Fruit fly (Drosophila melanogaster) whole organism, embryonic: ENCODE results near the gene CG2681.

ENCODE experiments used
- BEAF-32 ChIP-seq: fragments of 200-800 bp; sonication (Bioruptor generic); optimal IDR thresholded peaks from 3 replicates; lab custom pipeline; 2017; ENCODE audit warnings: missing biosample characterization, missing genetic modification characterization, mild to moderate bottlenecking, moderate library complexity, missing genetic modification reagents
- Blimp-1 ChIP-seq: fragments of 200-800 bp; sonication (Bioruptor generic); optimal IDR thresholded peaks from 3 replicates; lab custom pipeline; 2018; ENCODE audit warnings: missing biosample characterization, missing genetic modification characterization, mild to moderate bottlenecking, moderate library complexity, missing genetic modification reagents
- CG10147 ChIP-seq: fragments of 200-800 bp; sonication (Bioruptor generic); optimal IDR thresholded peaks from 2 replicates; lab custom pipeline; 2019; ENCODE audit warnings: missing biosample characterization, mild to moderate bottlenecking, missing genetic modification characterization, moderate library complexity
- CG10654 ChIP-seq: fragments of 200-800 bp; sonication (Bioruptor generic); optimal IDR thresholded peaks from 2 replicates; lab custom pipeline; 2016; ENCODE audit warnings: missing biosample characterization, missing genetic modification characterization
- CG10959 ChIP-seq: fragments of 200-800 bp; sonication (Bioruptor generic); IDR thresholded peaks from 2 replicates; pipeline ENCODE4 v1.3.6; 2022; ENCODE audit warnings: missing biosample characterization, missing genetic modification characterization
- CG11247 ChIP-seq: fragments of 200-800 bp; sonication (Bioruptor generic); IDR thresholded peaks from 2 replicates; pipeline ENCODE4 v1.3.6; 2022; ENCODE audit warnings: missing biosample characterization, missing genetic modification characterization
- CG12219 ChIP-seq: fragments of 200-800 bp; sonication (Bioruptor generic); optimal IDR thresholded peaks from 3 replicates; lab custom pipeline; 2018; ENCODE audit warnings: missing biosample characterization, mild to moderate bottlenecking, missing genetic modification characterization
- CG12391 ChIP-seq: fragments of 200-800 bp; sonication (Bioruptor generic); optimal IDR thresholded peaks from 3 replicates; lab custom pipeline; 2018; ENCODE audit warnings: missing biosample characterization, mild to moderate bottlenecking, missing genetic modification characterization, moderate library complexity
- CG15073 ChIP-seq: fragments of 200-800 bp; sonication (Bioruptor generic); optimal IDR thresholded peaks from 2 replicates; lab custom pipeline; 2016; ENCODE audit warnings: missing biosample characterization, missing genetic modification characterization
- CG1602 ChIP-seq: fragments of 200-800 bp; sonication (Bioruptor generic); optimal IDR thresholded peaks from 3 replicates; lab custom pipeline; 2016; ENCODE audit warnings: missing biosample characterization, missing genetic modification characterization
- CG1603 ChIP-seq: fragments of 200-800 bp; sonication (Bioruptor generic); optimal IDR thresholded peaks from 2 replicates; lab custom pipeline; 2019; ENCODE audit warnings: missing biosample characterization, mild to moderate bottlenecking, missing genetic modification characterization, moderate library complexity
- CG16779 ChIP-seq: fragments of 200-800 bp; sonication (Bioruptor generic); IDR thresholded peaks from 2 replicates; pipeline ENCODE4 v1.3.6; 2022; ENCODE audit warnings: missing biosample characterization, missing genetic modification characterization
- CG17328 ChIP-seq: fragments of 200-800 bp; sonication (Bioruptor generic); IDR thresholded peaks from 2 replicates; pipeline ENCODE4 v1.3.6; 2022; ENCODE audit warnings: missing biosample characterization, missing genetic modification characterization
- CG2120 ChIP-seq: fragments of 200-800 bp; sonication (Bioruptor generic); optimal IDR thresholded peaks from 3 replicates; lab custom pipeline; 2016; ENCODE audit warnings: missing biosample characterization, missing genetic modification characterization
- CG31388 ChIP-seq: fragments of 200-800 bp; sonication (Bioruptor generic); optimal IDR thresholded peaks from 2 replicates; lab custom pipeline; 2016; ENCODE audit warnings: missing biosample characterization, missing genetic modification characterization
- CG3726 ChIP-seq: fragments of 200-800 bp; sonication (Bioruptor generic); IDR thresholded peaks from 3 replicates; pipeline ENCODE4, ENCODE4 v1.3.6; 2022; ENCODE audit warnings: missing biosample characterization, missing genetic modification characterization
- CG6175 ChIP-seq: fragments of 200-800 bp; sonication (Bioruptor generic); IDR thresholded peaks from 3 replicates; pipeline ENCODE4 v1.3.6; 2022; ENCODE audit warnings: missing biosample characterization, missing genetic modification characterization
- CG6791 ChIP-seq: fragments of 200-800 bp; sonication (Bioruptor generic); IDR thresholded peaks from 3 replicates; pipeline ENCODE4 v1.3.6; 2022; ENCODE audit warnings: missing biosample characterization, missing genetic modification characterization; ENCODE audit not compliant: partially characterized antibody
- CG7963 ChIP-seq: fragments of 200-800 bp; sonication (Bioruptor generic); IDR thresholded peaks from 3 replicates; pipeline ENCODE4 v1.3.6; 2022; ENCODE audit warnings: missing biosample characterization, missing genetic modification characterization; ENCODE audit not compliant: partially characterized antibody
- CoRest ChIP-seq: fragments of 200-800 bp; sonication (Bioruptor generic); optimal IDR thresholded peaks from 3 replicates; lab custom pipeline; 2018; ENCODE audit warnings: missing biosample characterization, mild to moderate bottlenecking, missing genetic modification characterization, moderate library complexity
- Dek ChIP-seq: fragments of 200-800 bp; sonication (Bioruptor generic); optimal IDR thresholded peaks from 3 replicates; lab custom pipeline; 2019; ENCODE audit warnings: missing biosample characterization, mild to moderate bottlenecking, missing genetic modification characterization, moderate library complexity
- Doc3 ChIP-seq: fragments of 200-800 bp; sonication (Bioruptor generic); IDR thresholded peaks from 3 replicates; pipeline ENCODE4 v1.3.6; 2022; ENCODE audit warnings: missing biosample characterization, missing genetic modification characterization; ENCODE audit not compliant: partially characterized antibody
- ERR ChIP-seq: fragments of 200-800 bp; sonication (Bioruptor generic); optimal IDR thresholded peaks from 2 replicates; lab custom pipeline; 2016; ENCODE audit warnings: missing biosample characterization, missing genetic modification characterization
- Eip74EF ChIP-seq, 2 experiments: fragments of 200-800 bp in 1 of 2; fragments of >200 bp in 1 of 2; sonication (Bioruptor generic) in 1 of 2; optimal IDR thresholded peaks; 2 replicates each; lab custom pipeline; 2017 to 2019; ENCODE audit warnings: missing biosample characterization in 2 of 2, missing genetic modification characterization in 2 of 2, mild to moderate bottlenecking in 1 of 2, moderate library complexity in 1 of 2
- Fer2 ChIP-seq: fragments of 200-800 bp; sonication (Bioruptor generic); optimal IDR thresholded peaks from 2 replicates; lab custom pipeline; 2018; ENCODE audit warnings: missing biosample characterization, mild to moderate bottlenecking, missing genetic modification characterization, moderate library complexity
- HmgZ ChIP-seq: fragments of 200-800 bp; sonication (Bioruptor generic); optimal IDR thresholded peaks from 2 replicates; lab custom pipeline; 2018; ENCODE audit warnings: missing biosample characterization, mild to moderate bottlenecking, missing genetic modification characterization
- Hmr ChIP-seq: fragments of 200-800 bp; sonication (Bioruptor generic); optimal IDR thresholded peaks from 3 replicates; lab custom pipeline; 2017; ENCODE audit warnings: mild to moderate bottlenecking, missing biosample characterization, missing genetic modification reagents, missing genetic modification characterization
- Hmx ChIP-seq: fragments of 200-800 bp; sonication (Bioruptor generic); optimal IDR thresholded peaks from 2 replicates; lab custom pipeline; 2016; ENCODE audit warnings: missing biosample characterization, missing genetic modification characterization
- Hr39 ChIP-seq: fragments of >200 bp; optimal IDR thresholded peaks from 2 replicates; lab custom pipeline; 2017
- Hr78 ChIP-seq, 2 experiments: fragments of 200-800 bp in 1 of 2; fragments of >200 bp in 1 of 2; sonication (Bioruptor generic) in 1 of 2; optimal IDR thresholded peaks; 2 replicates each; lab custom pipeline; 2017 to 2019; ENCODE audit warnings: missing biosample characterization in 2 of 2, missing genetic modification characterization in 2 of 2, mild to moderate bottlenecking in 1 of 2, moderate library complexity in 1 of 2
- Med ChIP-seq: fragments of 200-800 bp; sonication (Bioruptor generic); peaks from one replicate; lab custom pipeline; 2016; ENCODE audit warnings: missing biosample characterization, missing genetic modification characterization, mild to moderate bottlenecking, inconsistent platforms, moderate library complexity
- Poxn ChIP-seq: fragments of 200-800 bp; sonication (Bioruptor generic); IDR thresholded peaks from 2 replicates; pipeline ENCODE4 v1.3.6; 2022; ENCODE audit warnings: missing biosample characterization, missing genetic modification characterization
- Sry-β ChIP-seq: fragments of 200-800 bp; sonication (Bioruptor generic); optimal IDR thresholded peaks from 2 replicates; lab custom pipeline; 2018; ENCODE audit warnings: missing biosample characterization, mild to moderate bottlenecking, missing genetic modification characterization, moderate library complexity
- Tbp ChIP-seq: fragments of >200 bp; optimal IDR thresholded peaks from 2 replicates; lab custom pipeline; 2018; ENCODE audit warnings: missing biosample characterization, missing genetic modification characterization
- al ChIP-seq: fragments of 200-800 bp; sonication (Bioruptor generic); IDR thresholded peaks from 2 replicates; pipeline ENCODE4 v1.3.6; 2022; ENCODE audit warnings: missing biosample characterization, missing genetic modification characterization
- chn ChIP-seq: fragments of 200-800 bp; sonication (Bioruptor generic); optimal IDR thresholded peaks from 2 replicates; lab custom pipeline; 2016; ENCODE audit warnings: missing biosample characterization, missing genetic modification characterization
- crc ChIP-seq: fragments of 200-800 bp; sonication (Bioruptor generic); optimal IDR thresholded peaks from 2 replicates; lab custom pipeline; 2016; ENCODE audit warnings: missing biosample characterization, missing genetic modification characterization
- da ChIP-seq: fragments of 200-800 bp; sonication (Bioruptor generic); optimal IDR thresholded peaks from 2 replicates; lab custom pipeline; 2016; ENCODE audit warnings: missing biosample characterization, missing genetic modification characterization
- dati ChIP-seq: fragments of 200-800 bp; sonication (Bioruptor generic); IDR thresholded peaks from 2 replicates; pipeline ENCODE4 v1.3.6; 2022; ENCODE audit warnings: missing biosample characterization, missing genetic modification characterization
- dysf ChIP-seq: fragments of 200-800 bp; sonication (Bioruptor generic); IDR thresholded peaks from 3 replicates; pipeline ENCODE4 v1.3.6; 2022; ENCODE audit warnings: missing biosample characterization, missing genetic modification characterization
- eyg ChIP-seq: fragments of 200-800 bp; sonication (Bioruptor generic); optimal IDR thresholded peaks from 3 replicates; lab custom pipeline; 2016; ENCODE audit warnings: missing biosample characterization, missing genetic modification characterization
- hkb ChIP-seq, 2 experiments: fragments of 200-800 bp in 1 of 2; fragments of >200 bp in 1 of 2; sonication (Bioruptor generic) in 1 of 2; IDR thresholded peaks in 1 of 2; optimal IDR thresholded peaks in 1 of 2; 2 replicates each; pipeline versions ENCODE4 v1.3.6 to Lab custom; 2017 to 2022; ENCODE audit warnings: missing biosample characterization in 1 of 2, missing genetic modification characterization in 1 of 2
- jumu ChIP-seq: fragments of 200-800 bp; sonication (Bioruptor generic); optimal IDR thresholded peaks from 3 replicates; lab custom pipeline; 2016; ENCODE audit warnings: missing biosample characterization, missing genetic modification characterization
- luna ChIP-seq: fragments of 200-800 bp; sonication (Bioruptor generic); optimal IDR thresholded peaks from 2 replicates; lab custom pipeline; 2016; ENCODE audit warnings: missing biosample characterization, missing genetic modification characterization
- maf-S ChIP-seq: fragments of 200-800 bp; sonication (Bioruptor generic); optimal IDR thresholded peaks from 2 replicates; lab custom pipeline; 2016; ENCODE audit warnings: missing biosample characterization, missing genetic modification characterization
- pfk ChIP-seq: fragments of 200-800 bp; sonication (Bioruptor generic); optimal IDR thresholded peaks from 2 replicates; lab custom pipeline; 2018; ENCODE audit warnings: missing biosample characterization, mild to moderate bottlenecking, missing genetic modification characterization, moderate library complexity
- ro ChIP-seq: fragments of 200-800 bp; sonication (Bioruptor generic); IDR thresholded peaks from 2 replicates; pipeline ENCODE4 v1.3.6; 2022; ENCODE audit warnings: missing biosample characterization, missing genetic modification characterization
- slbo ChIP-seq: fragments of 200-800 bp; sonication (Bioruptor generic); IDR thresholded peaks from 2 replicates; pipeline ENCODE4 v1.3.6; 2022; ENCODE audit warnings: missing biosample characterization, missing genetic modification characterization
- slou ChIP-seq: fragments of 200-800 bp; sonication (Bioruptor generic); optimal IDR thresholded peaks from 3 replicates; lab custom pipeline; 2016; ENCODE audit warnings: missing biosample characterization, missing genetic modification characterization
- vvl ChIP-seq: fragments of 200-800 bp; sonication (Bioruptor generic); IDR thresholded peaks from 2 replicates; pipeline ENCODE4 v1.3.6; 2022; ENCODE audit warnings: missing biosample characterization, missing genetic modification characterization

The CG2681 gene

DNA sequence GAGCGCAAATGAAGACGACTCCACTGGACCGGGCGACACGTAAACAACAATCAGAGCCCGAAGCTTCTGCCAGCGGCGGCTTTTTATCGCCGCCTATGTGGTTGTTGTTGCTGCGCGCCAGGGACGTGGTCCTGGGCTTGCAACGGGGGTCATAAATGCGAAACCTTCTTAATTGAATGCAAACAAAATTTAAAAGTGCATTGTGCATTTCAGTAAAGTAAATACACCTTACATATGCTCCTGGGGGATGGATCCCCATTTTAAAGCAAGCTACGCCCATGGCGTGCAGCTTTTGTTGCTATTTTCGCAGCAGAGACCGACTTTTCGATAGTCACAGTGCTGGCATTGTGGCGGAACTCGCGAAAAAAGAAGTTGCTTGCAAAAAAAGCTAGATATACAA, 4.8 kb upstream of the CG2681 start, which contains the start of gene Ugalt (continued):
- TF ChIP-seq CG16779 (GFP tag; lab: Robert Waterston, UW): peak; percentile 100
- TF ChIP-seq ro: peak; percentile 100
- peak; percentile 100 for TF ChIP-seq CG17328 (GFP tag; lab: Robert Waterston, UW)
- peak; percentile 99 for TF ChIP-seq Hmx (GFP tag; lab: Kevin White, UChicago)
- TF ChIP-seq CG12391 (tag; lab: Kevin White, UChicago): peak; percentile 100
- TF ChIP-seq BEAF-32: peak; percentile 42
- peak; percentile 100 for TF ChIP-seq CG2120 (GFP tag; lab: Kevin White, UChicago)
- TF ChIP-seq Sry-β: no peak
- TF ChIP-seq pfk (GFP tag; lab: Kevin White, UChicago): peak; percentile 89
- TF ChIP-seq CG10959 (GFP tag; lab: Robert Waterston, UW): peak; percentile 100
- peak; percentile 100 for TF ChIP-seq slbo (GFP tag; lab: Robert Waterston, UW)
- no peak for TF ChIP-seq Doc3
- peak; percentile 35; the same call in 1 of the 3 replicates for TF ChIP-seq CG6791 (GFP tag; lab: Robert Waterston, UW)
- peak; percentile 96 for TF ChIP-seq CG15073
- no peak for TF ChIP-seq CG7963
- TF ChIP-seq jumu (GFP tag; lab: Kevin White, UChicago): peak; percentile 100
- peak; percentile 100 for TF ChIP-seq dysf (GFP tag; lab: Robert Waterston, UW)
- peak; percentile 100 for TF ChIP-seq da
- TF ChIP-seq maf-S (GFP tag; lab: Kevin White, UChicago): peak; percentile 100
- peak; percentile 100 for TF ChIP-seq CG1602 (GFP tag; lab: Kevin White, UChicago)
- peak; percentile 100 for TF ChIP-seq vvl
- peak; percentile 100 for TF ChIP-seq CG6175 (GFP tag; lab: Robert Waterston, UW)
- no peak for TF ChIP-seq Tbp
- TF ChIP-seq Eip74EF (GFP tag; optimal IDR thresholded peaks at IDR 0.05; lab: Kevin White, UChicago): peak in 1 of 2 experiments; percentile 100
- peak; percentile 100 for TF ChIP-seq al (GFP tag; lab: Robert Waterston, UW)
- TF ChIP-seq HmgZ: peak; percentile 100
- TF ChIP-seq Dek (tag; lab: Kevin White, UChicago): peak; percentile 100
- TF ChIP-seq Blimp-1: peak; percentile 100
- peak; percentile 99 for TF ChIP-seq CG1603 (tag; lab: Kevin White, UChicago)
- TF ChIP-seq ERR (GFP tag; lab: Kevin White, UChicago): peak; percentile 100
- peak; percentile 100 for TF ChIP-seq dati
- peak; percentile 100 for TF ChIP-seq CG31388 (GFP tag; lab: Kevin White, UChicago)
- TF ChIP-seq eyg (GFP tag; lab: Kevin White, UChicago): peak; percentile 100
- peak; percentile 100 for TF ChIP-seq CG11247 (GFP tag; lab: Robert Waterston, UW)
- TF ChIP-seq CG10654 (GFP tag; lab: Kevin White, UChicago): peak; percentile 100
- no peak for TF ChIP-seq hkb (optimal IDR thresholded peaks at IDR 0.05; lab: Kevin White, UChicago)
- TF ChIP-seq hkb (GFP tag; IDR thresholded peaks at IDR 0.05; lab: Robert Waterston, UW): peak; percentile 100
- peak; percentile 100 for TF ChIP-seq crc (GFP tag; lab: Kevin White, UChicago)
- TF ChIP-seq slou (GFP tag; lab: Kevin White, UChicago): peak; percentile 100
- TF ChIP-seq luna (GFP tag; lab: Kevin White, UChicago): peak; percentile 100
- peak; percentile 100 for TF ChIP-seq Poxn
- TF ChIP-seq Hr39: no peak
- TF ChIP-seq CoRest (tag; lab: Kevin White, UChicago): peak; percentile 100
- TF ChIP-seq Hmr (GFP tag; lab: Kevin White, UChicago): peak; percentile 100
- peak; percentile 100 for TF ChIP-seq CG3726 (GFP tag; lab: Robert Waterston, UW)
- TF ChIP-seq CG12219 (GFP tag; lab: Kevin White, UChicago): peak; percentile 100
- TF ChIP-seq Med: peak; percentile 100
- peak; percentile 100 for TF ChIP-seq chn (GFP tag; lab: Kevin White, UChicago)
- TF ChIP-seq Hr78 (GFP tag; optimal IDR thresholded peaks at IDR 0.05; lab: Kevin White, UChicago): peak in 1 of 2 experiments; percentile 99
- peak; percentile 100 for TF ChIP-seq CG10147 (GFP tag; lab: Kevin White, UChicago)
- peak; percentile 100 for TF ChIP-seq Fer2 (tag; lab: Kevin White, UChicago)
